Worm (Caenorhabditis elegans) whole organism, L4 larva: ENCODE measurements around the gene ZK673.1.

Experiments
- F49E8.2 ChIP-seq: sonication (generic microtip); optimal IDR thresholded peaks from 2 replicates; lab custom pipeline; 2016; ENCODE audit warnings: missing compliant biosample characterization, mild to moderate bottlenecking, missing genetic modification characterization, borderline replicate concordance
- T20F7.1 ChIP-seq: fragments of 200-800 bp; sonication (Bioruptor generic); optimal IDR thresholded peaks from 2 replicates; lab custom pipeline; 2018; ENCODE audit warnings: mild to moderate bottlenecking, missing genetic modification characterization, missing compliant biosample characterization
- Y105C5A.15 ChIP-seq: fragments of 200-800 bp; sonication (Bioruptor generic); IDR thresholded peaks from 2 replicates; pipeline ENCODE4 v1.3.6; 2022; ENCODE audit warnings: missing genetic modification characterization, missing compliant biosample characterization
- Y48G9A.11 ChIP-seq: fragments of 200-800 bp; sonication (Bioruptor generic); IDR thresholded peaks from 2 replicates; pipeline ENCODE4 v1.3.6; 2022; ENCODE audit warnings: missing genetic modification reagents, missing genetic modification characterization, missing compliant biosample characterization
- Y5F2A.4 ChIP-seq: fragments of 200-800 bp; sonication (Bioruptor generic); optimal IDR thresholded peaks from 2 replicates; lab custom pipeline; 2018; ENCODE audit warnings: mild to moderate bottlenecking, missing genetic modification characterization, missing compliant biosample characterization
- aha-1 ChIP-seq: fragments of 150-350 bp; peaks from one replicate; lab custom pipeline; 2014; ENCODE audit warnings: missing biosample characterization, missing genetic modification characterization
- arid-1 ChIP-seq: fragments of 200-800 bp; sonication (Bioruptor generic); conservative IDR thresholded peaks from 2 replicates; pipeline ENCODE4 v1.3.6; 2022; ENCODE audit warnings: missing genetic modification reagents, missing genetic modification characterization, missing compliant biosample characterization
- ceh-32 ChIP-seq: sonication (generic microtip); optimal IDR thresholded peaks from 2 replicates; lab custom pipeline; 2016; ENCODE audit warnings: mild to moderate bottlenecking, missing genetic modification characterization, missing compliant biosample characterization; ENCODE audit not compliant: poor library complexity
- ces-1 ChIP-seq: fragments of 150-350 bp; sonication (generic microtip); optimal IDR thresholded peaks from 4 replicates; lab custom pipeline; 2014; ENCODE audit warnings: missing biosample characterization, missing genetic modification reagents, missing genetic modification characterization
- daf-19 ChIP-seq: fragments of 200-800 bp; sonication (Bioruptor generic); conservative IDR thresholded peaks from 2 replicates; pipeline ENCODE4 v1.3.6; 2022; ENCODE audit warnings: missing genetic modification characterization, missing compliant biosample characterization
- daf-8 ChIP-seq: fragments of 200-800 bp; sonication (Bioruptor generic); IDR thresholded peaks from 2 replicates; pipeline ENCODE4 v1.3.6; 2022; ENCODE audit warnings: missing genetic modification characterization, missing compliant biosample characterization
- dmd-6 ChIP-seq: fragments of 200-800 bp; sonication (Bioruptor generic); IDR thresholded peaks from 2 replicates; pipeline ENCODE4 v1.3.6; 2022; ENCODE audit warnings: missing genetic modification reagents, missing genetic modification characterization, missing compliant biosample characterization
- dmd-9 ChIP-seq: fragments of 200-800 bp; sonication (Bioruptor generic); IDR thresholded peaks from 2 replicates; pipeline ENCODE4 v1.3.6; 2022; ENCODE audit warnings: missing genetic modification reagents, missing genetic modification characterization, missing compliant biosample characterization
- dpl-1 ChIP-seq: fragments of 150-350 bp; optimal IDR thresholded peaks from 2 replicates; lab custom pipeline; 2014; ENCODE audit warnings: missing biosample characterization, missing genetic modification reagents, missing genetic modification characterization
- duxl-1 ChIP-seq: sonication (generic microtip); optimal IDR thresholded peaks from 2 replicates; lab custom pipeline; 2016; ENCODE audit warnings: mild to moderate bottlenecking, missing genetic modification characterization, moderate library complexity, missing compliant biosample characterization; ENCODE audit not compliant: poor library complexity
- dve-1 ChIP-seq: sonication (generic microtip); optimal IDR thresholded peaks from 2 replicates; lab custom pipeline; 2017; ENCODE audit warnings: antibody characterized with exemption, mild to moderate bottlenecking, missing genetic modification characterization, missing compliant biosample characterization; ENCODE audit not compliant: insufficient read depth
- hif-1 ChIP-seq, 2 experiments: sonication (generic microtip); optimal IDR thresholded peaks; 2 replicates each; lab custom pipeline; 2016 to 2017; ENCODE audit warnings: missing compliant biosample characterization in 2 of 2, missing genetic modification characterization in 2 of 2, missing genetic modification reagents in 2 of 2, missing genotype in 2 of 2, mild to moderate bottlenecking in 1 of 2
- hlh-11 ChIP-seq: fragments of 200-800 bp; sonication (Bioruptor generic); optimal IDR thresholded peaks from 2 replicates; lab custom pipeline; 2018; ENCODE audit warnings: mild to moderate bottlenecking, missing genetic modification characterization, missing compliant biosample characterization
- jun-1 ChIP-seq: fragments of 150-350 bp; optimal IDR thresholded peaks from 2 replicates; lab custom pipeline; 2014; ENCODE audit warnings: missing biosample characterization, missing genetic modification reagents, missing genetic modification characterization
- lim-7 ChIP-seq: fragments of 200-800 bp; sonication (Bioruptor generic); IDR thresholded peaks from 2 replicates; pipeline ENCODE4 v1.3.6; 2022; ENCODE audit warnings: missing genetic modification characterization, missing compliant biosample characterization
- lsy-2 ChIP-seq, 2 experiments: fragments of 150-350 bp in 1 of 2; sonication (generic microtip) in 1 of 2; optimal IDR thresholded peaks; 2 replicates each; lab custom pipeline; 2014 to 2017; ENCODE audit warnings: missing biosample characterization in 2 of 2, missing genetic modification characterization in 2 of 2
- mdl-1 ChIP-seq, 2 experiments: fragments of 150-350 bp in 1 of 2; sonication (generic microtip) in 1 of 2; optimal IDR thresholded peaks; 2 replicates each; lab custom pipeline; 2014 to 2017; ENCODE audit warnings: missing biosample characterization in 2 of 2, missing genetic modification characterization in 2 of 2
- mes-2 ChIP-seq: sonication (generic microtip); optimal IDR thresholded peaks from 2 replicates; lab custom pipeline; 2016; ENCODE audit warnings: missing genotype, mild to moderate bottlenecking, missing genetic modification characterization, missing compliant biosample characterization; ENCODE audit not compliant: poor library complexity, severe bottlenecking
- mxl-3 ChIP-seq: fragments of 200-800 bp; sonication (Bioruptor generic); optimal IDR thresholded peaks from 2 replicates; lab custom pipeline; 2018; ENCODE audit warnings: mild to moderate bottlenecking, missing genetic modification characterization, missing compliant biosample characterization
- nhr-10 ChIP-seq: fragments of 150-350 bp; optimal IDR thresholded peaks from 2 replicates; lab custom pipeline; 2014; ENCODE audit warnings: missing biosample characterization, missing genetic modification characterization
- nhr-102 ChIP-seq: sonication (generic microtip); optimal IDR thresholded peaks from 2 replicates; lab custom pipeline; 2016; ENCODE audit warnings: mild to moderate bottlenecking, missing genetic modification characterization, moderate library complexity, missing compliant biosample characterization
- nhr-11 ChIP-seq: fragments of 150-350 bp; optimal IDR thresholded peaks from 2 replicates; lab custom pipeline; 2014; ENCODE audit warnings: missing biosample characterization, missing genetic modification characterization
- nhr-25 ChIP-seq: sonication (generic microtip); optimal IDR thresholded peaks from 2 replicates; lab custom pipeline; 2017; ENCODE audit warnings: missing genetic modification characterization, mild to moderate bottlenecking, missing compliant biosample characterization, antibody characterized with exemption, moderate library complexity, borderline replicate concordance; ENCODE audit not compliant: insufficient read depth
- nhr-28 ChIP-seq: fragments of 150-350 bp; optimal IDR thresholded peaks from 2 replicates; lab custom pipeline; 2014; ENCODE audit warnings: missing biosample characterization, missing genetic modification characterization
- nhr-42 ChIP-seq: fragments of 200-800 bp; sonication (Bioruptor generic); IDR thresholded peaks from 2 replicates; pipeline ENCODE4 v1.3.6; 2022; ENCODE audit warnings: missing genetic modification characterization, missing compliant biosample characterization
- nhr-48 ChIP-seq: sonication (generic microtip); optimal IDR thresholded peaks from 2 replicates; lab custom pipeline; 2016; ENCODE audit warnings: mild to moderate bottlenecking, missing genetic modification characterization, missing compliant biosample characterization
- nhr-6 ChIP-seq: fragments of 150-350 bp; optimal IDR thresholded peaks from 2 replicates; lab custom pipeline; 2014; ENCODE audit warnings: missing biosample characterization, missing genetic modification characterization
- php-3 ChIP-seq: fragments of 200-800 bp; sonication (Bioruptor generic); IDR thresholded peaks from 2 replicates; pipeline ENCODE4 v1.3.6; 2022; ENCODE audit warnings: missing genetic modification reagents, missing genetic modification characterization, missing compliant biosample characterization
- pqm-1 ChIP-seq: sonication (generic microtip); optimal IDR thresholded peaks from 2 replicates; lab custom pipeline; 2017; ENCODE audit warnings: missing biosample characterization, missing genetic modification characterization
- rbr-2 ChIP-seq: sonication (generic microtip); optimal IDR thresholded peaks from 2 replicates; lab custom pipeline; 2016; ENCODE audit warnings: missing genotype, missing genetic modification characterization, missing compliant biosample characterization
- set-16 ChIP-seq: fragments of 200-800 bp; sonication (Bioruptor generic); IDR thresholded peaks from 2 replicates; pipeline ENCODE4 v1.3.6; 2022; ENCODE audit warnings: missing genetic modification reagents, missing genetic modification characterization, missing compliant biosample characterization
- unc-130 ChIP-seq: sonication (generic microtip); optimal IDR thresholded peaks from 2 replicates; lab custom pipeline; 2016; ENCODE audit warnings: missing genetic modification reagents, missing genetic modification characterization, missing compliant biosample characterization
- unc-62 ChIP-seq, 3 experiments: fragments of 150-350 bp in 1 of 3; sonication (generic microtip); optimal IDR thresholded peaks in 2 of 3; peaks in 1 of 3; 1 replicate in 1 of 3; 2 replicates in 2 of 3; lab custom pipeline; 2014 to 2017; ENCODE audit warnings: missing biosample characterization in 3 of 3, missing genetic modification characterization in 3 of 3, missing genetic modification reagents in 3 of 3, missing genotype in 1 of 3
- zip-11 ChIP-seq: fragments of 200-800 bp; sonication (Bioruptor generic); IDR thresholded peaks from 2 replicates; pipeline ENCODE4 v1.3.6; 2022; ENCODE audit warnings: missing genetic modification characterization, missing compliant biosample characterization
- ztf-11 ChIP-seq: fragments of 150-350 bp; optimal IDR thresholded peaks from 2 replicates; lab custom pipeline; 2014; ENCODE audit warnings: missing biosample characterization, missing genetic modification characterization
- ztf-7 ChIP-seq: fragments of 150-350 bp; optimal IDR thresholded peaks from 2 replicates; lab custom pipeline; 2014; ENCODE audit warnings: missing biosample characterization, missing genetic modification characterization

The ZK673.1 gene

DNA sequence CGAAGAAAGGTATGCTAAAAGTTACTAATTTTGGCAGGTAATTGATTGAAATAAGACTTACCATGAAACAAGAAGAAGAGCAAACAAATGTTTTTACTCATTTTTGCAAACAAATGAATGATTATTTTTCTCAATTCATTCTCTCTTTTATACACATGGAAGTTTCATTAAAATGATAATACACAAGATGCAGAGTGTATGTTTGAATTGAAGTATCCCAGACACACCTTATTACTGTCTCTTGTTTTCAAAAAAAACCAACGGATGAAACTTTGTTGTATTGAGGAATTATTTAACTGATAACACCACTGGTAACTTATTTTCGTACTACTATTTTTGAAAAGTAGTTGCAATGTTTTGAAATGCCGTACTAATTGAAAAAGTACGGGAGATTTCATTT is 36.4 kb downstream of the ZK673.1 start, which contains the start of gene clec-59:
Gene clec-59 (minus strand): TSS at position 101 of the 400 bp plus-strand sequence.
- TF ChIP-seq dmd-9, result no peak
- TF ChIP-seq set-16 (GFP tag; lab: Robert Waterston, UW), result no peak
- TF ChIP-seq rbr-2 (tag; lab: Kevin White, UChicago), result no peak
- no peak for TF ChIP-seq daf-19 (GFP tag; lab: Robert Waterston, UW)
- no peak for TF ChIP-seq nhr-42 (GFP tag; lab: Robert Waterston, UW)
- TF ChIP-seq mes-2 (tag; lab: Kevin White, UChicago), result no peak
- TF ChIP-seq ceh-32 (tag; lab: Kevin White, UChicago), result no peak
- no peak for TF ChIP-seq nhr-28 (tag; lab: Kevin White, UChicago)
- TF ChIP-seq arid-1 (GFP tag; lab: Robert Waterston, UW), result no peak
- TF ChIP-seq Y48G9A.11, result no peak
- TF ChIP-seq nhr-102, result no peak
- TF ChIP-seq Y5F2A.4 (GFP tag; lab: Kevin White, UChicago), result no peak
- TF ChIP-seq dpl-1 (GFP tag; lab: Kevin White, UChicago), result no peak
- no peak for TF ChIP-seq jun-1 (tag; lab: Kevin White, UChicago)
- no peak for TF ChIP-seq ztf-7 (tag; lab: Kevin White, UChicago)

DNA sequence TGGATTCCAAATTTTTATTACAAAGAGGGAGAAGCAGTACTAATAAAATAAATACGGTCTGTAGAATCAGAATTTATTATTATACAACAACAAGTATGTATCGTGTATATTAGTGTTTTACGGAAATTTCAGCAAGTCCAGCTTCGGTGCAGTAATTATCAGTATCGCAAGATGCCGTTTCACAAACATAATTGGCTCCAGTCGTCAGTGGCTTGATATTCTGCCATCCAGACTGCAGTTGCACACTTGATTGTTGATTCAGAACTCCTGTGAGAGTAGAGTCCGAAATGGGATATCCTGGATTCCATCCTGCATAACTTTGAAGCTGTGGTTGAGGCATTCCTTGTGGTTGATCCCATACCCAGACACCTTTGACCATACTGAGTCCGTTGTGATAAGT is 37.1 kb downstream of the ZK673.1 start:
- TF ChIP-seq aha-1 (tag; lab: Kevin White, UChicago) (peak; percentile 91), duxl-1 (tag; lab: Kevin White, UChicago) (no peak)

DNA sequence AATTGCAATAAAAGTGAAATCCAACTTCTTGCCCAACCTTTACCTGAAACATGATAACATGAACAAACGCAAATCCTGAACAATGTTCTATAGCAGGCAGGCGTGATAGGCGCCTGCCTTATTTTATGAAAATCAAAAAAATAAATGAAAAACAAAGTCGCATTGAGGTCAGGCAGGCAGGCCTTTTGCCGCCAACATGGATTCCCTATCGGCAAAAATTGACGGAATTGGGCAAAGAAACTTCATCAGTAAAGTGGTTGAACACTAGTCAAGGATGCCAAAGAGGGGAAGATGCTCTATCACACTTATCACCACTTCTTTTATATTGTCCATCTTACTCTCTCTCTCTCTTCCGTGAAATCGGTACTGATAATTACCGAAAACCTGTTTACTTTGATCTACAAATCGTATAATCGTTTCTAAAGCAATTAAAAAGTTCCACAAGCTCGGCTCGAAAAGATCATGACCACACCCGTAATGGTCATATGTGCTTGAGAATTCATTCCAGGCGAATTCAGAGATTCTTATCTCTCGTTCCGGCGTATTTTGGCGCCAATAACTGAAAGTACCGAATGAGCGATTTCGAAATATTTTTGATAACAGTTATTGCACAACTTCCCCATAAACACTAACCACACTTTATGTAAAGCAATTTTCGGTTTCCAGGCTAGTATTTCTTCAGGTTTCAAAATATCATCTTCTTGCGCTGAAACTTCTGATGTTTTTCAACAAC is 39.0 kb downstream of the ZK673.1 start, which contains the start of the genes clec-60 and ZK666.11:
Gene clec-60 (minus strand): TSS at position 51 of the 733 bp plus-strand sequence.
Gene ZK666.11 (plus strand): TSS at position 699 of the 733 bp plus-strand sequence.
- TF ChIP-seq pqm-1 (tag; lab: Kevin White, UChicago) (peak; percentile 2), dmd-6 (GFP tag; lab: Robert Waterston, UW) (peak; percentile 27; the same call in 1 of the 2 replicates), ztf-11 (no peak), nhr-25 (tag; lab: Kevin White, UChicago) (no peak), hlh-11 (peak; percentile 37), nhr-28 (tag; lab: Kevin White, UChicago) (peak; percentile 73)

- no peak for TF ChIP-seq dmd-9
- no peak for TF ChIP-seq Y105C5A.15 (GFP tag; lab: Robert Waterston, UW)
- TF ChIP-seq nhr-28 (tag; lab: Kevin White, UChicago), result peak; percentile 61
- peak; percentile 2 for TF ChIP-seq hlh-11
- TF ChIP-seq lsy-2 (tag; optimal IDR thresholded peaks at IDR 0.05; lab: Kevin White, UChicago), result no peak
- no peak for TF ChIP-seq ces-1 (GFP tag; lab: Kevin White, UChicago)
- peak; percentile 77 for TF ChIP-seq aha-1 (tag; lab: Kevin White, UChicago)
- TF ChIP-seq dve-1, result peak; percentile 13
- no peak for TF ChIP-seq dpl-1 (GFP tag; lab: Kevin White, UChicago)
- TF ChIP-seq nhr-6 (tag; lab: Kevin White, UChicago), result no peak
- TF ChIP-seq nhr-48, result no peak
- TF ChIP-seq mes-2 (tag; lab: Kevin White, UChicago), result no peak
- TF ChIP-seq mxl-3, result no peak
- peak in 1 of 2 experiments; percentile 27 for TF ChIP-seq unc-62 (GFP tag; optimal IDR thresholded peaks at IDR 0.05 in 1 of 2; lab: Kevin White, UChicago)
- no peak for TF ChIP-seq unc-62 (tag; optimal IDR thresholded peaks at IDR 0.05; lab: Kevin White, UChicago)
- no peak for TF ChIP-seq unc-130 (GFP tag; lab: Kevin White, UChicago)
- TF ChIP-seq lim-7, result no peak
- TF ChIP-seq T20F7.1 (GFP tag; lab: Kevin White, UChicago), result no peak
- TF ChIP-seq nhr-25 (tag; lab: Kevin White, UChicago), result no peak
- TF ChIP-seq zip-11, result no peak
- 0 out of 2 replicates have a peak, but pooled peaks have one; percentile 40 for TF ChIP-seq php-3 (GFP tag; lab: Robert Waterston, UW)
- TF ChIP-seq nhr-11 (tag; lab: Kevin White, UChicago), result no peak
- no peak for TF ChIP-seq nhr-10 (tag; lab: Kevin White, UChicago)
- no peak for TF ChIP-seq F49E8.2 (tag; lab: Kevin White, UChicago)
- peak in 1 of 2 experiments; percentile 84 for TF ChIP-seq hif-1 (tag; optimal IDR thresholded peaks at IDR 0.05; lab: Kevin White, UChicago)
- peak; percentile 50; the same call in 1 of the 2 replicates for TF ChIP-seq dmd-6 (GFP tag; lab: Robert Waterston, UW)
- no peak for TF ChIP-seq mdl-1 (tag; optimal IDR thresholded peaks at IDR 0.05; lab: Kevin White, UChicago)
- TF ChIP-seq daf-8 (GFP tag; lab: Robert Waterston, UW), result no peak
- TF ChIP-seq pqm-1 (tag; lab: Kevin White, UChicago), result peak; percentile 84
These were observed 40.0 kb downstream of the ZK673.1 start for ce11 chrII:10482899-10483298.
